Worm (Caenorhabditis elegans) whole organism, L4 larva: Measurements from ENCODE around the gene nipa-1.

Experiments used
- D1046.2 ChIP-seq: fragments of 200-800 bp; sonication (Bioruptor generic); IDR thresholded peaks from 2 replicates; pipeline ENCODE4 v1.3.6; 2022; ENCODE audit warnings: missing genetic modification characterization, missing compliant biosample characterization
- F37D6.2 ChIP-seq: sonication (generic microtip); optimal IDR thresholded peaks from 2 replicates; lab custom pipeline; 2016; ENCODE audit warnings: mild to moderate bottlenecking, missing genetic modification characterization, missing compliant biosample characterization
- F44E2.7 ChIP-seq: fragments of 200-800 bp; sonication (Bioruptor generic); IDR thresholded peaks from 2 replicates; pipeline ENCODE4 v2.1.2; 2022; ENCODE audit warnings: missing genetic modification characterization, missing compliant biosample characterization
- R02D3.7 ChIP-seq: fragments of 150-350 bp; sonication (generic microtip); optimal IDR thresholded peaks from 3 replicates; lab custom pipeline; 2014; ENCODE audit warnings: missing biosample characterization, missing genetic modification characterization
- Y105C5A.15 ChIP-seq: fragments of 200-800 bp; sonication (Bioruptor generic); IDR thresholded peaks from 2 replicates; pipeline ENCODE4 v1.3.6; 2022; ENCODE audit warnings: missing genetic modification characterization, missing compliant biosample characterization
- Y48G9A.11 ChIP-seq: fragments of 200-800 bp; sonication (Bioruptor generic); IDR thresholded peaks from 2 replicates; pipeline ENCODE4 v1.3.6; 2022; ENCODE audit warnings: missing genetic modification reagents, missing genetic modification characterization, missing compliant biosample characterization
- aha-1 ChIP-seq: fragments of 150-350 bp; peaks from one replicate; lab custom pipeline; 2014; ENCODE audit warnings: missing biosample characterization, missing genetic modification characterization
- aly-2 ChIP-seq: sonication (generic microtip); optimal IDR thresholded peaks from 2 replicates; lab custom pipeline; 2018; ENCODE audit warnings: missing biosample characterization, missing genetic modification characterization
- ama-1 ChIP-seq: fragments of 150-350 bp; optimal IDR thresholded peaks from 2 replicates; lab custom pipeline; 2014; ENCODE audit warnings: inconsistent platforms, mixed read lengths
- arid-1 ChIP-seq: fragments of 200-800 bp; sonication (Bioruptor generic); conservative IDR thresholded peaks from 2 replicates; pipeline ENCODE4 v1.3.6; 2022; ENCODE audit warnings: missing genetic modification reagents, missing genetic modification characterization, missing compliant biosample characterization
- ceh-82 ChIP-seq: sonication (generic microtip); optimal IDR thresholded peaks from 2 replicates; lab custom pipeline; 2017; ENCODE audit warnings: missing biosample characterization, missing genetic modification characterization
- daf-12 ChIP-seq: fragments of 150-350 bp; optimal IDR thresholded peaks from 2 replicates; lab custom pipeline; 2014; ENCODE audit warnings: missing biosample characterization, missing genetic modification reagents, missing genetic modification characterization
- daf-16 ChIP-seq, 3 experiments: sonication (generic microtip); optimal IDR thresholded peaks; 2 replicates each; lab custom pipeline; 2016 to 2017; ENCODE audit warnings: missing genetic modification characterization in 3 of 3, missing genetic modification reagents in 3 of 3, mild to moderate bottlenecking in 2 of 3, missing compliant biosample characterization in 2 of 3, missing biosample characterization in 1 of 3, moderate library complexity in 1 of 3
- daf-19 ChIP-seq: fragments of 200-800 bp; sonication (Bioruptor generic); conservative IDR thresholded peaks from 2 replicates; pipeline ENCODE4 v1.3.6; 2022; ENCODE audit warnings: missing genetic modification characterization, missing compliant biosample characterization
- dmd-6 ChIP-seq: fragments of 200-800 bp; sonication (Bioruptor generic); IDR thresholded peaks from 2 replicates; pipeline ENCODE4 v1.3.6; 2022; ENCODE audit warnings: missing genetic modification reagents, missing genetic modification characterization, missing compliant biosample characterization
- dve-1 ChIP-seq: sonication (generic microtip); optimal IDR thresholded peaks from 2 replicates; lab custom pipeline; 2017; ENCODE audit warnings: antibody characterized with exemption, mild to moderate bottlenecking, missing genetic modification characterization, missing compliant biosample characterization; ENCODE audit not compliant: insufficient read depth
- fkh-10 ChIP-seq: fragments of 150-350 bp; optimal IDR thresholded peaks from 2 replicates; lab custom pipeline; 2014; ENCODE audit warnings: missing biosample characterization, missing genetic modification reagents, missing genetic modification characterization
- hif-1 ChIP-seq, 2 experiments: sonication (generic microtip); optimal IDR thresholded peaks; 2 replicates each; lab custom pipeline; 2016 to 2017; ENCODE audit warnings: missing compliant biosample characterization in 2 of 2, missing genetic modification characterization in 2 of 2, missing genetic modification reagents in 2 of 2, missing genotype in 2 of 2, mild to moderate bottlenecking in 1 of 2
- hlh-11 ChIP-seq: fragments of 200-800 bp; sonication (Bioruptor generic); optimal IDR thresholded peaks from 2 replicates; lab custom pipeline; 2018; ENCODE audit warnings: mild to moderate bottlenecking, missing genetic modification characterization, missing compliant biosample characterization
- hlh-30 ChIP-seq: sonication (generic microtip); optimal IDR thresholded peaks from 2 replicates; lab custom pipeline; 2017; ENCODE audit warnings: antibody characterized with exemption, mild to moderate bottlenecking, missing genetic modification characterization, missing compliant biosample characterization; ENCODE audit not compliant: insufficient read depth
- lin-15B ChIP-seq: fragments of 150-350 bp; sonication (generic microtip); optimal IDR thresholded peaks from 3 replicates; lab custom pipeline; 2014; ENCODE audit warnings: missing biosample characterization, missing genetic modification characterization
- lin-38 ChIP-seq: fragments of 200-800 bp; sonication (Bioruptor generic); IDR thresholded peaks from 2 replicates; pipeline ENCODE4 v1.3.6; 2022; ENCODE audit warnings: missing genetic modification reagents, missing genetic modification characterization, missing compliant biosample characterization
- lsy-2 ChIP-seq, 2 experiments: fragments of 150-350 bp in 1 of 2; sonication (generic microtip) in 1 of 2; optimal IDR thresholded peaks; 2 replicates each; lab custom pipeline; 2014 to 2017; ENCODE audit warnings: missing biosample characterization in 2 of 2, missing genetic modification characterization in 2 of 2
- mdl-1 ChIP-seq, 2 experiments: fragments of 150-350 bp in 1 of 2; sonication (generic microtip) in 1 of 2; optimal IDR thresholded peaks; 2 replicates each; lab custom pipeline; 2014 to 2017; ENCODE audit warnings: missing biosample characterization in 2 of 2, missing genetic modification characterization in 2 of 2
- mes-2 ChIP-seq: sonication (generic microtip); optimal IDR thresholded peaks from 2 replicates; lab custom pipeline; 2016; ENCODE audit warnings: missing genotype, mild to moderate bottlenecking, missing genetic modification characterization, missing compliant biosample characterization; ENCODE audit not compliant: poor library complexity, severe bottlenecking
- nhr-102 ChIP-seq: sonication (generic microtip); optimal IDR thresholded peaks from 2 replicates; lab custom pipeline; 2016; ENCODE audit warnings: mild to moderate bottlenecking, missing genetic modification characterization, moderate library complexity, missing compliant biosample characterization
- nhr-28 ChIP-seq: fragments of 150-350 bp; optimal IDR thresholded peaks from 2 replicates; lab custom pipeline; 2014; ENCODE audit warnings: missing biosample characterization, missing genetic modification characterization
- nhr-48 ChIP-seq: sonication (generic microtip); optimal IDR thresholded peaks from 2 replicates; lab custom pipeline; 2016; ENCODE audit warnings: mild to moderate bottlenecking, missing genetic modification characterization, missing compliant biosample characterization
- nhr-6 ChIP-seq: fragments of 150-350 bp; optimal IDR thresholded peaks from 2 replicates; lab custom pipeline; 2014; ENCODE audit warnings: missing biosample characterization, missing genetic modification characterization
- nhr-77 ChIP-seq: fragments of 150-350 bp; optimal IDR thresholded peaks from 2 replicates; lab custom pipeline; 2014; ENCODE audit warnings: missing biosample characterization, missing genetic modification characterization
- pha-4 ChIP-seq, 2 experiments: fragments of 150-350 bp in 1 of 2; fragments of 200-800 bp in 1 of 2; sonication (Bioruptor generic) in 1 of 2; IDR thresholded peaks in 1 of 2; optimal IDR thresholded peaks in 1 of 2; 2 replicates each; pipeline versions ENCODE4 v1.3.6 to Lab custom; 2014 to 2022; ENCODE audit warnings: missing genetic modification characterization in 2 of 2, missing genetic modification reagents in 2 of 2, missing biosample characterization in 1 of 2, missing compliant biosample characterization in 1 of 2
- php-3 ChIP-seq: fragments of 200-800 bp; sonication (Bioruptor generic); IDR thresholded peaks from 2 replicates; pipeline ENCODE4 v1.3.6; 2022; ENCODE audit warnings: missing genetic modification reagents, missing genetic modification characterization, missing compliant biosample characterization
- pqm-1 ChIP-seq: sonication (generic microtip); optimal IDR thresholded peaks from 2 replicates; lab custom pipeline; 2017; ENCODE audit warnings: missing biosample characterization, missing genetic modification characterization
- saeg-2 ChIP-seq: fragments of 200-800 bp; sonication (Bioruptor generic); IDR thresholded peaks from 2 replicates; pipeline ENCODE4 v1.3.6; 2022; ENCODE audit warnings: missing genetic modification reagents, missing genetic modification characterization, missing compliant biosample characterization
- sdz-12 ChIP-seq: fragments of 200-800 bp; sonication (Bioruptor generic); optimal IDR thresholded peaks from 2 replicates; lab custom pipeline; 2018; ENCODE audit warnings: mild to moderate bottlenecking, missing genetic modification characterization, missing compliant biosample characterization
- tag-97 ChIP-seq: fragments of 200-800 bp; sonication (Bioruptor generic); IDR thresholded peaks from 2 replicates; pipeline ENCODE4 v1.3.6; 2022; ENCODE audit warnings: missing genetic modification characterization, missing compliant biosample characterization
- unc-130 ChIP-seq: sonication (generic microtip); optimal IDR thresholded peaks from 2 replicates; lab custom pipeline; 2016; ENCODE audit warnings: missing genetic modification reagents, missing genetic modification characterization, missing compliant biosample characterization
- unc-39 ChIP-seq: sonication (generic microtip); optimal IDR thresholded peaks from 2 replicates; lab custom pipeline; 2017; ENCODE audit warnings: missing biosample characterization, missing genetic modification characterization
- unc-62 ChIP-seq, 3 experiments: fragments of 150-350 bp in 1 of 3; sonication (generic microtip); optimal IDR thresholded peaks in 2 of 3; peaks in 1 of 3; 1 replicate in 1 of 3; 2 replicates in 2 of 3; lab custom pipeline; 2014 to 2017; ENCODE audit warnings: missing biosample characterization in 3 of 3, missing genetic modification characterization in 3 of 3, missing genetic modification reagents in 3 of 3, missing genotype in 1 of 3
- vab-7 ChIP-seq: fragments of 200-800 bp; sonication (Bioruptor generic); IDR thresholded peaks from 2 replicates; pipeline ENCODE4 v1.3.6; 2022; ENCODE audit warnings: missing genetic modification reagents, missing genetic modification characterization, missing compliant biosample characterization
- zip-11 ChIP-seq: fragments of 200-800 bp; sonication (Bioruptor generic); IDR thresholded peaks from 2 replicates; pipeline ENCODE4 v1.3.6; 2022; ENCODE audit warnings: missing genetic modification characterization, missing compliant biosample characterization

The nipa-1 gene

DNA sequence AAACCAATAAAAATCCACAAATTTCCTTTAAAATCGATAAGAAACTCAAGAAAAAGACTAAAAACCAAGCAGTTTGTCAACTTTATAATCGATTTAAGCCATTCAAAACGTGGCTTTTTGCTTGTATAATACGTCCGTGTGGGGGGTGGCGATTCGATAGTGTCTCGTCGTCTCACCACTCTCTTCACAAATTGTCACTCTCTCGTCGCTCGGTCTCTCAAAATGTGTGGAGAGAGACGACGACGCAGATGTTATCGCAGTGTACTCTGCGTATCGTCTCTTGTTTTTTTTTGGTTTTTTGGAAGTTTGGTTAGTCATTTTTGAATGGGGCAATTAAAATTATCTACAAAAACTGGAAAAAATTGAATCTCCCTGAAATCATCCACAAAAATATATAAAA lies 689 bp upstream of the nipa-1 start (continued):
- no peak for TF ChIP-seq unc-39

DNA sequence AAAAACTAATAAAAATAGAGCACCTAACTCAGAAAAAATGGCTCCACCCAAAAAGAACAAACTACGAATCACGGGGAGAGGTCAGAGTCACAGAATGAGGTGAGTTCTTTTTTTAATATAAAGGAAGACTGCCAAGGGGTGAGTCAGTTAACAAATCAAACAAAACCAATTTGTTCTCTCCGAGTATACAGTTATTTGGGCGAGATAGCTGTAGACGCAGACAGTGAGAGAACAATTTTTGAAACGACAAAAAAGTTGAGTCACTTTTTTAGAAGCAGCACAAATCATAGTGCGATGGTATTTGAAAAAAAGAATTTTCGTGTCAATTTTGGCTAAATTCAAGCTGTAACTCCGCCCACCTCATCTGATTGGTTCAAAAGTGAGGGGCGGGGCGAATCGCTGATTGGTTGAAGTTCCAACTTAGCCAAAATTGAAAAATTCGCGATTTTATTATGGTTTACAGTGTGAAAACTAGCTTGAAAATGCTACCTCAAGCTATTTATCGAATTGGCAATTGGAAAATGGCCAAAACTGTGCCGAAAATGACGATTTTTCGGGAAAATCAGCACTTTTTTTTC lies 2.6 kb downstream of the nipa-1 start:
- TF ChIP-seq ama-1 (lab: Kevin White, UChicago) (no peak), pha-4 (GFP tag; IDR thresholded peaks at IDR 0.05; lab: Robert Waterston, UW) (no peak), pha-4 (tag; optimal IDR thresholded peaks at IDR 0.05; lab: Kevin White, UChicago) (peak; percentile 63), lsy-2 (tag; optimal IDR thresholded peaks at IDR 0.05; lab: Kevin White, UChicago) (peak in 1 of 2 experiments; percentile 12), dve-1 (tag; lab: Kevin White, UChicago) (peak; percentile 20), zip-11 (GFP tag; lab: Robert Waterston, UW) (no peak), Y105C5A.15 (no peak), nhr-28 (tag; lab: Kevin White, UChicago) (peak; percentile 3)

ce11 chrIII:3119972-3120371 lies 7.0 kb downstream of the nipa-1 start:
- no peak for TF ChIP-seq aly-2
- no peak for TF ChIP-seq daf-16 (GFP tag; optimal IDR thresholded peaks at IDR 0.05; lab: Kevin White, UChicago)
- TF ChIP-seq daf-16 (tag; optimal IDR thresholded peaks at IDR 0.05; lab: Kevin White, UChicago), result peak; percentile 22
- peak; percentile 72 for TF ChIP-seq hlh-30 (tag; lab: Kevin White, UChicago)
- no peak for TF ChIP-seq unc-39
- TF ChIP-seq F44E2.7, result no peak
- TF ChIP-seq dve-1 (tag; lab: Kevin White, UChicago), result peak; percentile 53
- peak; percentile 85 for TF ChIP-seq nhr-28 (tag; lab: Kevin White, UChicago)
- TF ChIP-seq php-3 (GFP tag; lab: Robert Waterston, UW), result 0 out of 2 replicates have a peak, but pooled peaks have one; percentile 37
- no peak for TF ChIP-seq daf-12 (tag; lab: Kevin White, UChicago)
- TF ChIP-seq fkh-10, result no peak
- TF ChIP-seq unc-130 (GFP tag; lab: Kevin White, UChicago), result no peak
- TF ChIP-seq tag-97 (GFP tag; lab: Robert Waterston, UW), result no peak
- peak; percentile 6 for TF ChIP-seq aha-1
- TF ChIP-seq hlh-11 (tag; lab: Kevin White, UChicago), result peak; percentile 47
- TF ChIP-seq D1046.2 (GFP tag; lab: Robert Waterston, UW), result no peak
- TF ChIP-seq nhr-77 (tag; lab: Kevin White, UChicago), result peak; percentile 39
- peak; percentile 17 for TF ChIP-seq mes-2 (tag; lab: Kevin White, UChicago)
- TF ChIP-seq dmd-6 (GFP tag; lab: Robert Waterston, UW), result peak; percentile 65; the same call in 1 of the 2 replicates
- TF ChIP-seq ceh-82 (tag; lab: Kevin White, UChicago), result no peak
- peak in 1 of 2 experiments; percentile 66 for TF ChIP-seq unc-62 (GFP tag; optimal IDR thresholded peaks at IDR 0.05 in 1 of 2; lab: Kevin White, UChicago)
- TF ChIP-seq unc-62 (tag; optimal IDR thresholded peaks at IDR 0.05; lab: Kevin White, UChicago), result no peak
- TF ChIP-seq vab-7 (GFP tag; lab: Robert Waterston, UW), result no peak
- TF ChIP-seq arid-1 (GFP tag; lab: Robert Waterston, UW), result no peak
- TF ChIP-seq hif-1 (tag; optimal IDR thresholded peaks at IDR 0.05; lab: Kevin White, UChicago), result peak in 1 of 2 experiments; percentile 3
- TF ChIP-seq pqm-1 (tag; lab: Kevin White, UChicago), result peak; percentile 74

ce11 chrIII:3116969-3117368 lies 10.0 kb downstream of the nipa-1 start:
- TF ChIP-seq pqm-1 (tag; lab: Kevin White, UChicago) (peak; percentile 99), saeg-2 (GFP tag; lab: Robert Waterston, UW) (no peak), R02D3.7 (tag; lab: Kevin White, UChicago) (no peak), fkh-10 (no peak), D1046.2 (GFP tag; lab: Robert Waterston, UW) (no peak), nhr-102 (tag; lab: Kevin White, UChicago) (peak; percentile 16), mdl-1 (tag; optimal IDR thresholded peaks at IDR 0.05; lab: Kevin White, UChicago) (peak in 1 of 2 experiments; percentile 56), nhr-77 (tag; lab: Kevin White, UChicago) (peak; percentile 84), daf-19 (GFP tag; lab: Robert Waterston, UW) (no peak), F37D6.2 (tag; lab: Kevin White, UChicago) (no peak), Y105C5A.15 (no peak), hlh-11 (tag; lab: Kevin White, UChicago) (peak; percentile 62), lin-38 (GFP tag; lab: Robert Waterston, UW) (no peak), lin-15B (tag; lab: Kevin White, UChicago) (no peak), dve-1 (tag; lab: Kevin White, UChicago) (peak; percentile 80), dmd-6 (GFP tag; lab: Robert Waterston, UW) (peak; percentile 84), nhr-48 (tag; lab: Kevin White, UChicago) (peak; percentile 20), sdz-12 (no peak), nhr-28 (tag; lab: Kevin White, UChicago) (peak; percentile 98), daf-16 (GFP tag; optimal IDR thresholded peaks at IDR 0.05; lab: Kevin White, UChicago) (no peak), daf-16 (tag; optimal IDR thresholded peaks at IDR 0.05; lab: Kevin White, UChicago) (peak; percentile 57), nhr-6 (no peak), Y48G9A.11 (GFP tag; lab: Robert Waterston, UW) (no peak)
